Fruit fly (Drosophila melanogaster) whole organism, adult: Measurements from ENCODE around the gene Antdh.

Experiments used
- CG14711 ChIP-seq: fragments of 200-800 bp; sonication (Bioruptor generic); optimal IDR thresholded peaks from 2 replicates; lab custom pipeline; 2018; ENCODE audit warnings: missing biosample characterization, mild to moderate bottlenecking, missing genetic modification characterization, moderate library complexity
- Hr96 ChIP-seq: fragments of 200-800 bp; sonication (Bioruptor generic); optimal IDR thresholded peaks from 2 replicates; lab custom pipeline; 2016; ENCODE audit warnings: missing biosample characterization, missing genetic modification characterization
- Mnt ChIP-seq: fragments of 200-800 bp; sonication (Bioruptor generic); optimal IDR thresholded peaks from 2 replicates; lab custom pipeline; 2016; ENCODE audit warnings: missing biosample characterization, mild to moderate bottlenecking, missing genetic modification characterization
- cic ChIP-seq: fragments of 200-800 bp; sonication (Bioruptor generic); optimal IDR thresholded peaks from 2 replicates; lab custom pipeline; 2017; ENCODE audit warnings: missing biosample characterization, mild to moderate bottlenecking, missing genetic modification characterization, moderate library complexity
- ovo ChIP-seq: fragments of 200-800 bp; sonication (Bioruptor generic); optimal IDR thresholded peaks from 2 replicates; lab custom pipeline; 2016; ENCODE audit warnings: missing biosample characterization, missing genetic modification characterization

DNA sequence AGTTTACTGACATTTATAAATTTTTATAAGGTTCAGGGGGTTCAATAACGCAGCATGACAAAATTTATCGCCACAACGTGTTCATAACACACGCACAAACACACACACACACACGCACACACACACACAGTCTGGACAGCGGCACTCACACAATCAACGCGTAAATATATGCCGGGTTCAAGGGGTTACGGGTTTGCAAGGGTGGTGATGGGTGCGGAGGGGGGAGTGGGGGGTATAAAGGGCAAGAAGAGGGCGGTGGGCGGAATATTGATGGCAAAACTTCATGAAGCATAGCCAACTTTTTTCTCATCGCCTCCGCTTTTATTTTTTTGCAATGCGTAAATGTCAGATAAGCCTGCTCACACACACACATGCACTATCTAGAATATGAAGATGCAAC, 7.2 kb upstream of the Antdh start:
- TF ChIP-seq CG14711 (tag; lab: Kevin White, UChicago): no peak
- TF ChIP-seq ovo (GFP tag; lab: Kevin White, UChicago): no peak
- no peak for TF ChIP-seq Hr96
- TF ChIP-seq cic (GFP tag; lab: Kevin White, UChicago): no peak
- TF ChIP-seq Mnt (GFP tag; lab: Kevin White, UChicago): no peak
